Worm (Caenorhabditis elegans): ENCODE results near the gene acr-3.

- no peak for TF ChIP-seq unc-120 (tag; optimal IDR thresholded peaks at IDR 0.05; ENCODE audit: poor library complexity, severe bottlenecking)
- TF ChIP-seq hlh-1 (tag; optimal IDR thresholded peaks at IDR 0.05), result no peak
These were observed 3.9 kb downstream of the acr-3 start, which contains the start of gene nas-11 for ce11 chrX:6713277-6713676.
